Worm (Caenorhabditis elegans) whole organism, L1 larva: ENCODE results near the gene acc-1.

ENCODE experiments used
- C04F5.9 ChIP-seq: sonication (generic microtip); optimal IDR thresholded peaks from 2 replicates; lab custom pipeline; 2016; ENCODE audit warnings: missing genetic modification characterization, missing compliant biosample characterization
- F16B12.6 ChIP-seq: fragments of 150-350 bp; optimal IDR thresholded peaks from 2 replicates; lab custom pipeline; 2014; ENCODE audit warnings: missing biosample characterization, missing genetic modification characterization
- aha-1 ChIP-seq: fragments of 150-350 bp; optimal IDR thresholded peaks from 2 replicates; lab custom pipeline; 2014; ENCODE audit warnings: missing biosample characterization, missing genetic modification characterization
- aly-2 ChIP-seq: fragments of 150-350 bp; optimal IDR thresholded peaks from 2 replicates; lab custom pipeline; 2014; ENCODE audit warnings: missing biosample characterization, missing genetic modification characterization
- ama-1 ChIP-seq: fragments of 150-350 bp; optimal IDR thresholded peaks from 2 replicates; lab custom pipeline; 2014
- blmp-1 ChIP-seq: fragments of 150-350 bp; optimal IDR thresholded peaks from 2 replicates; lab custom pipeline; 2014; ENCODE audit warnings: missing biosample characterization, missing genetic modification characterization
- ceh-63 ChIP-seq: fragments of 200-800 bp; sonication (Bioruptor generic); optimal IDR thresholded peaks from 2 replicates; lab custom pipeline; 2018; ENCODE audit warnings: mild to moderate bottlenecking, missing genetic modification characterization, missing compliant biosample characterization
- ceh-8 ChIP-seq: fragments of 200-800 bp; sonication (Bioruptor generic); optimal IDR thresholded peaks from 2 replicates; lab custom pipeline; 2018; ENCODE audit warnings: mild to moderate bottlenecking, missing genetic modification characterization, moderate library complexity, missing compliant biosample characterization
- ceh-82 ChIP-seq, 3 experiments: fragments of 150-350 bp in 1 of 3; sonication (generic microtip) in 2 of 3; optimal IDR thresholded peaks; 2 replicates each; lab custom pipeline; 2014 to 2017; ENCODE audit warnings: missing biosample characterization in 3 of 3, missing genetic modification characterization in 3 of 3
- dpl-1 ChIP-seq, 3 experiments: fragments of 150-350 bp in 2 of 3; sonication (generic microtip) in 1 of 3; optimal IDR thresholded peaks; 2 replicates each; lab custom pipeline; 2014 to 2017; ENCODE audit warnings: missing biosample characterization in 3 of 3, missing genetic modification characterization in 3 of 3, missing genetic modification reagents in 3 of 3
- efl-1 ChIP-seq, 4 experiments: fragments of 150-350 bp; optimal IDR thresholded peaks in 3 of 4; peaks in 1 of 4; 1 replicate in 1 of 4; 2 replicates in 3 of 4; lab custom pipeline; 2014; ENCODE audit warnings: missing biosample characterization in 2 of 4, missing genetic modification characterization in 2 of 4, missing genetic modification reagents in 2 of 4
- efl-3 ChIP-seq: fragments of 200-800 bp; sonication (Bioruptor generic); optimal IDR thresholded peaks from 2 replicates; lab custom pipeline; 2018; ENCODE audit warnings: mild to moderate bottlenecking, missing genetic modification characterization, missing compliant biosample characterization
- egl-27 ChIP-seq, 2 experiments: fragments of 150-350 bp in 1 of 2; sonication (generic microtip); optimal IDR thresholded peaks; 3 replicates each; lab custom pipeline; 2017 to 2018; ENCODE audit warnings: missing biosample characterization in 2 of 2, missing genetic modification characterization in 2 of 2, missing genetic modification reagents in 2 of 2
- fkh-8 ChIP-seq: sonication (generic microtip); optimal IDR thresholded peaks from 2 replicates; lab custom pipeline; 2016; ENCODE audit warnings: mild to moderate bottlenecking, missing genetic modification characterization, missing compliant biosample characterization
- fos-1 ChIP-seq: fragments of 150-350 bp; optimal IDR thresholded peaks from 2 replicates; lab custom pipeline; 2014; ENCODE audit warnings: missing biosample characterization, missing genetic modification characterization
- grh-1 ChIP-seq: fragments of 200-800 bp; sonication (Bioruptor generic); IDR thresholded peaks from 2 replicates; pipeline ENCODE4 v1.3.6; 2022; ENCODE audit warnings: missing genetic modification reagents, missing genetic modification characterization, missing compliant biosample characterization
- hlh-4 ChIP-seq: sonication (generic microtip); optimal IDR thresholded peaks from 2 replicates; lab custom pipeline; 2016; ENCODE audit warnings: mild to moderate bottlenecking, missing genetic modification characterization, missing compliant biosample characterization
- hpl-2 ChIP-seq: fragments of 150-350 bp; optimal IDR thresholded peaks from 2 replicates; lab custom pipeline; 2014; ENCODE audit warnings: missing biosample characterization, missing genetic modification reagents, missing genetic modification characterization
- irx-1 ChIP-seq: sonication (generic microtip); optimal IDR thresholded peaks from 2 replicates; lab custom pipeline; 2016; ENCODE audit warnings: missing genetic modification characterization, missing compliant biosample characterization
- jun-1 ChIP-seq: fragments of 150-350 bp; optimal IDR thresholded peaks from 2 replicates; lab custom pipeline; 2014; ENCODE audit warnings: missing biosample characterization, missing genetic modification reagents, missing genetic modification characterization
- lin-13 ChIP-seq: fragments of 150-350 bp; optimal IDR thresholded peaks from 2 replicates; lab custom pipeline; 2014; ENCODE audit warnings: missing biosample characterization, missing genetic modification reagents, missing genetic modification characterization
- lin-14 ChIP-seq: fragments of 200-800 bp; sonication (Bioruptor generic); optimal IDR thresholded peaks from 2 replicates; lab custom pipeline; 2018; ENCODE audit warnings: mild to moderate bottlenecking, missing genetic modification characterization, moderate library complexity, missing compliant biosample characterization
- lin-39 ChIP-seq: fragments of 150-350 bp; optimal IDR thresholded peaks from 2 replicates; lab custom pipeline; 2014; ENCODE audit warnings: missing biosample characterization, missing genetic modification reagents, missing genetic modification characterization
- lir-3 ChIP-seq: sonication (generic microtip); optimal IDR thresholded peaks from 2 replicates; lab custom pipeline; 2016; ENCODE audit warnings: mild to moderate bottlenecking, missing genetic modification characterization, moderate library complexity, missing compliant biosample characterization; ENCODE audit not compliant: poor library complexity
- lsy-2 ChIP-seq, 2 experiments: fragments of 150-350 bp; optimal IDR thresholded peaks; 2 replicates each; lab custom pipeline; 2014; ENCODE audit warnings: missing biosample characterization in 2 of 2, missing genetic modification characterization in 2 of 2
- mab-9 ChIP-seq: fragments of 200-800 bp; sonication (Bioruptor generic); IDR thresholded peaks from 2 replicates; pipeline ENCODE4 v1.3.6; 2022; ENCODE audit warnings: missing genetic modification reagents, missing genetic modification characterization, missing compliant biosample characterization
- mef-2 ChIP-seq: fragments of 150-350 bp; optimal IDR thresholded peaks from 2 replicates; lab custom pipeline; 2014; ENCODE audit warnings: missing biosample characterization, missing genetic modification characterization
- nhr-11 ChIP-seq: fragments of 150-350 bp; optimal IDR thresholded peaks from 2 replicates; lab custom pipeline; 2014; ENCODE audit warnings: missing biosample characterization, missing genetic modification characterization
- nhr-12 ChIP-seq: sonication (generic microtip); optimal IDR thresholded peaks from 2 replicates; lab custom pipeline; 2017; ENCODE audit warnings: missing biosample characterization, missing genetic modification characterization
- nhr-20 ChIP-seq: sonication (generic microtip); optimal IDR thresholded peaks from 2 replicates; lab custom pipeline; 2016; ENCODE audit warnings: mild to moderate bottlenecking, missing genetic modification characterization, missing compliant biosample characterization
- nhr-47 ChIP-seq: sonication (generic microtip); optimal IDR thresholded peaks from 2 replicates; lab custom pipeline; 2016; ENCODE audit warnings: mild to moderate bottlenecking, missing genetic modification characterization, moderate library complexity, missing compliant biosample characterization
- nhr-71 ChIP-seq: sonication (generic microtip); optimal IDR thresholded peaks from 2 replicates; lab custom pipeline; 2016; ENCODE audit warnings: mild to moderate bottlenecking, missing genetic modification characterization, moderate library complexity, missing compliant biosample characterization
- nhr-77 ChIP-seq: fragments of 150-350 bp; optimal IDR thresholded peaks from 2 replicates; lab custom pipeline; 2014; ENCODE audit warnings: missing biosample characterization, missing genetic modification characterization
- nhr-85 ChIP-seq: sonication (generic microtip); peaks from one replicate; lab custom pipeline; 2016; ENCODE audit warnings: missing genetic modification characterization, inconsistent platforms, missing compliant biosample characterization
- nhr-90 ChIP-seq: sonication (generic microtip); optimal IDR thresholded peaks from 2 replicates; lab custom pipeline; 2016; ENCODE audit warnings: mild to moderate bottlenecking, missing genetic modification characterization, missing compliant biosample characterization; ENCODE audit not compliant: poor library complexity
- pax-3 ChIP-seq: fragments of 200-800 bp; sonication (Bioruptor generic); optimal IDR thresholded peaks from 2 replicates; lab custom pipeline; 2018; ENCODE audit warnings: mild to moderate bottlenecking, missing genetic modification characterization, moderate library complexity, missing compliant biosample characterization
- pqm-1 ChIP-seq: sonication (generic microtip); optimal IDR thresholded peaks from 3 replicates; lab custom pipeline; 2017; ENCODE audit warnings: missing biosample characterization, missing genetic modification characterization
- rnt-1 ChIP-seq: sonication (generic microtip); optimal IDR thresholded peaks from 2 replicates; lab custom pipeline; 2016; ENCODE audit warnings: mild to moderate bottlenecking, missing genetic modification characterization, moderate library complexity, missing compliant biosample characterization
- tbx-2 ChIP-seq: sonication (generic microtip); optimal IDR thresholded peaks from 2 replicates; lab custom pipeline; 2016; ENCODE audit warnings: missing genetic modification characterization, missing compliant biosample characterization
- unc-86 ChIP-seq: sonication (generic microtip); optimal IDR thresholded peaks from 2 replicates; lab custom pipeline; 2016; ENCODE audit warnings: missing genetic modification characterization, missing compliant biosample characterization
- vab-15 ChIP-seq: sonication (generic microtip); optimal IDR thresholded peaks from 2 replicates; lab custom pipeline; 2017; ENCODE audit warnings: missing genotype, mild to moderate bottlenecking, missing genetic modification characterization, missing compliant biosample characterization
- zag-1 ChIP-seq: fragments of 150-350 bp; optimal IDR thresholded peaks from 2 replicates; lab custom pipeline; 2014; ENCODE audit warnings: missing biosample characterization, missing genetic modification characterization
- ztf-11 ChIP-seq, 2 experiments: sonication (generic microtip); optimal IDR thresholded peaks; 2 replicates each; lab custom pipeline; 2016 to 2017; ENCODE audit warnings: missing genetic modification characterization in 2 of 2, missing biosample characterization in 1 of 2, missing compliant biosample characterization in 1 of 2

acc-1 gene

ce11 chrIV:9614060-9614459, 43.8 kb upstream of the acc-1 start:
- TF ChIP-seq blmp-1 (tag; lab: Kevin White, UChicago) (peak; percentile 3), aha-1 (no peak), unc-86 (tag; lab: Kevin White, UChicago) (no peak)

ce11 chrIV:9614695-9615094, 43.2 kb upstream of the acc-1 start, which contains the start of gene elt-1:
TSS of gene elt-1 (plus strand) at chrIV:9614995.
- no peak for TF ChIP-seq vab-15
- no peak for TF ChIP-seq nhr-71
- no peak for TF ChIP-seq nhr-20 (tag; lab: Kevin White, UChicago)
- no peak for TF ChIP-seq pax-3 (tag; lab: Kevin White, UChicago)
- no peak for TF ChIP-seq lin-39 (tag; lab: Kevin White, UChicago)
- TF ChIP-seq efl-1 (optimal IDR thresholded peaks at IDR 0.05; lab: Kevin White, UChicago), result no peak
- no peak for TF ChIP-seq efl-1 (GFP tag; optimal IDR thresholded peaks at IDR 0.05 in 1 of 2; lab: Kevin White, UChicago)
- no peak for TF ChIP-seq ceh-63 (GFP tag; lab: Kevin White, UChicago)
- TF ChIP-seq dpl-1 (GFP tag; optimal IDR thresholded peaks at IDR 0.05; lab: Kevin White, UChicago), result no peak
- TF ChIP-seq lir-3 (tag; lab: Kevin White, UChicago), result no peak
- no peak for TF ChIP-seq C04F5.9 (tag; lab: Kevin White, UChicago)
- no peak for TF ChIP-seq pqm-1 (tag; lab: Kevin White, UChicago)
- no peak for TF ChIP-seq ama-1 (lab: Kevin White, UChicago)
- TF ChIP-seq grh-1 (GFP tag; lab: Robert Waterston, UW), result no peak
- no peak for TF ChIP-seq hpl-2
- no peak for TF ChIP-seq ceh-82 (tag; optimal IDR thresholded peaks at IDR 0.05; lab: Kevin White, UChicago)

- TF ChIP-seq nhr-85 (peak; percentile 97), tbx-2 (tag; lab: Kevin White, UChicago) (no peak), nhr-47 (tag; lab: Kevin White, UChicago) (peak; percentile 16), irx-1 (tag; lab: Kevin White, UChicago) (peak; percentile 39), F16B12.6 (tag; lab: Kevin White, UChicago) (no peak), lin-13 (GFP tag; lab: Kevin White, UChicago) (no peak), pqm-1 (tag; lab: Kevin White, UChicago) (no peak), egl-27 (tag; optimal IDR thresholded peaks at IDR 0.05; lab: Kevin White, UChicago) (peak in 1 of 2 experiments; percentile 17), mab-9 (GFP tag; lab: Robert Waterston, UW) (no peak), mef-2 (tag; lab: Kevin White, UChicago) (no peak), aly-2 (no peak), fos-1 (tag; lab: Kevin White, UChicago) (no peak), pax-3 (tag; lab: Kevin White, UChicago) (no peak), nhr-71 (peak; percentile 46), lsy-2 (tag; optimal IDR thresholded peaks at IDR 0.05; lab: Kevin White, UChicago) (peak in 1 of 2 experiments; percentile 28), nhr-77 (tag; lab: Kevin White, UChicago) (no peak), ceh-8 (no peak), efl-3 (GFP tag; lab: Kevin White, UChicago) (peak; percentile 76), ceh-63 (GFP tag; lab: Kevin White, UChicago) (no peak), nhr-20 (tag; lab: Kevin White, UChicago) (peak; percentile 41), hlh-4 (no peak), rnt-1 (tag; lab: Kevin White, UChicago) (peak; percentile 70), nhr-90 (tag; lab: Kevin White, UChicago) (no peak), ceh-82 (tag; optimal IDR thresholded peaks at IDR 0.05; lab: Kevin White, UChicago) (no peak), jun-1 (tag; lab: Kevin White, UChicago) (no peak), fkh-8 (tag; lab: Kevin White, UChicago) (no peak), nhr-12 (tag; lab: Kevin White, UChicago) (no peak), zag-1 (tag; lab: Kevin White, UChicago) (no peak), efl-1 (optimal IDR thresholded peaks at IDR 0.05; lab: Kevin White, UChicago) (no peak), efl-1 (GFP tag; optimal IDR thresholded peaks at IDR 0.05 in 1 of 2; lab: Kevin White, UChicago) (no peak), nhr-11 (no peak), blmp-1 (tag; lab: Kevin White, UChicago) (peak; percentile 22), ztf-11 (tag; optimal IDR thresholded peaks at IDR 0.05; lab: Kevin White, UChicago) (no peak), lin-14 (peak; percentile 69)
Observed at ce11 chrIV:9615511-9615910, 42.3 kb upstream of the acc-1 start.
